Fruit fly (Drosophila melanogaster): ENCODE data around the gene SWIP.

The SWIP gene

dm6 chrX:16270795-16271194 is 42.7 kb upstream of the SWIP start, which contains the start of gene Mfe2 (continued):
- peak; percentile 84 for TF ChIP-seq nerfin-1 (tag; optimal IDR thresholded peaks at IDR 0.05)
- TF ChIP-seq CG16863 (GFP tag; optimal IDR thresholded peaks at IDR 0.05) = no peak
- TF ChIP-seq CG17361 (GFP tag; IDR thresholded peaks at IDR 0.05) = no peak
- no peak for TF ChIP-seq Rx (GFP tag; IDR thresholded peaks at IDR 0.05)
- peak; percentile 50; the same call in 3 of the 4 replicates for TF ChIP-seq Dll (GFP tag; IDR thresholded peaks at IDR 0.05; ENCODE audit: partially characterized antibody)
- TF ChIP-seq gro (GFP tag; optimal IDR thresholded peaks at IDR 0.05) = peak; percentile 70
- no peak for TF ChIP-seq CG34224 (GFP tag; IDR thresholded peaks at IDR 0.05; ENCODE audit: partially characterized antibody)
- peak; percentile 39 for TF ChIP-seq kay (GFP tag; optimal IDR thresholded peaks at IDR 0.05)
- peak; percentile 44 for TF ChIP-seq chn (GFP tag; optimal IDR thresholded peaks at IDR 0.05)
- TF ChIP-seq CG1792 (GFP tag; optimal IDR thresholded peaks at IDR 0.05) = peak; percentile 31
- TF ChIP-seq E2f2 (GFP tag; IDR thresholded peaks at IDR 0.05) = peak; percentile 61
- no peak for TF ChIP-seq CG2202 (tag; optimal IDR thresholded peaks at IDR 0.05)
- peak; percentile 29 for TF ChIP-seq CG10654 (GFP tag; optimal IDR thresholded peaks at IDR 0.05)
- TF ChIP-seq Oli (tag; optimal IDR thresholded peaks at IDR 0.05) = no peak
- TF ChIP-seq vfl (GFP tag; optimal IDR thresholded peaks at IDR 0.05) = peak; percentile 33
- no peak for TF ChIP-seq CG31441 (GFP tag; IDR thresholded peaks at IDR 0.05)
- TF ChIP-seq cad (GFP tag; optimal IDR thresholded peaks at IDR 0.05) = no peak
- peak; percentile 32 for TF ChIP-seq sug (tag; optimal IDR thresholded peaks at IDR 0.05)
- no peak for TF ChIP-seq pan (optimal IDR thresholded peaks at IDR 0.05)
- TF ChIP-seq pan (GFP tag; optimal IDR thresholded peaks at IDR 0.05 in 1 of 2, IDR thresholded peaks at IDR 0.05 in 1 of 2) = no peak
- TF ChIP-seq CG10274 (GFP tag; optimal IDR thresholded peaks at IDR 0.05) = no peak
- TF ChIP-seq pita (GFP tag; optimal IDR thresholded peaks at IDR 0.05) = peak; percentile 91
- peak; percentile 59 for TF ChIP-seq pho (GFP tag; optimal IDR thresholded peaks at IDR 0.05)
- TF ChIP-seq gcm (GFP tag; optimal IDR thresholded peaks at IDR 0.05) = no peak
- no peak for TF ChIP-seq CG17612 (GFP tag; IDR thresholded peaks at IDR 0.05)
- no peak for TF ChIP-seq cas (GFP tag; IDR thresholded peaks at IDR 0.05)
- TF ChIP-seq CG7987 (GFP tag; optimal IDR thresholded peaks at IDR 0.05) = no peak
- TF ChIP-seq hbn (GFP tag; IDR thresholded peaks at IDR 0.05; ENCODE audit: partially characterized antibody) = no peak
- peak; percentile 79 for TF ChIP-seq CG33213 (GFP tag; optimal IDR thresholded peaks at IDR 0.05)
- TF ChIP-seq Hr3 (GFP tag; optimal IDR thresholded peaks at IDR 0.05) = peak; percentile 47
- peak; percentile 56 for TF ChIP-seq CG11247 (GFP tag; IDR thresholded peaks at IDR 0.05)
- TF ChIP-seq CG10543 (GFP tag; optimal IDR thresholded peaks at IDR 0.05) = peak; percentile 64
- peak; percentile 13 for TF ChIP-seq kah (GFP tag; optimal IDR thresholded peaks at IDR 0.05)
- TF ChIP-seq ATbp (GFP tag; optimal IDR thresholded peaks at IDR 0.05) = no peak
- TF ChIP-seq Hand (GFP tag; optimal IDR thresholded peaks at IDR 0.05) = peak; percentile 14
- peak; percentile 37 for TF ChIP-seq CG3995 (GFP tag; optimal IDR thresholded peaks at IDR 0.05)
- no peak for TF ChIP-seq hb (GFP tag; IDR thresholded peaks at IDR 0.05; ENCODE audit: partially characterized antibody)
- TF ChIP-seq insv (GFP tag; optimal IDR thresholded peaks at IDR 0.05) = peak in 1 of 2 experiments; percentile 56
- peak; percentile 60 for TF ChIP-seq jumu (GFP tag; optimal IDR thresholded peaks at IDR 0.05)
- TF ChIP-seq CG6683 (GFP tag; optimal IDR thresholded peaks at IDR 0.05) = peak; percentile 13
- TF ChIP-seq D (optimal IDR thresholded peaks at IDR 0.05) = no peak
- no peak for TF ChIP-seq D (GFP tag; optimal IDR thresholded peaks at IDR 0.05)
- TF ChIP-seq CG15269 (tag; optimal IDR thresholded peaks at IDR 0.05) = no peak
- TF ChIP-seq CG17186 (GFP tag; optimal IDR thresholded peaks at IDR 0.05) = peak; percentile 64
- TF ChIP-seq chm (GFP tag; IDR thresholded peaks at IDR 0.05) = no peak
- peak; percentile 82 for TF ChIP-seq Rfx (GFP tag; IDR thresholded peaks at IDR 0.05)
- TF ChIP-seq Awh (GFP tag; IDR thresholded peaks at IDR 0.05) = no peak
- no peak for TF ChIP-seq schlank (tag; optimal IDR thresholded peaks at IDR 0.05)
- TF ChIP-seq br (optimal IDR thresholded peaks at IDR 0.05) = no peak
- peak; percentile 76 for TF ChIP-seq Sry-δ (GFP tag; optimal IDR thresholded peaks at IDR 0.05)
- TF ChIP-seq CG4282 (GFP tag; optimal IDR thresholded peaks at IDR 0.05) = peak; percentile 70
- peak; percentile 10 for TF ChIP-seq wek (GFP tag; optimal IDR thresholded peaks at IDR 0.05)
